Worm (Caenorhabditis elegans): ENCODE measurements around the gene rev-1.

ce11 chrII:7900190-7900672 is at the start of gene rev-1:
- TF ChIP-seq Y79H2A.3 (GFP tag; conservative IDR thresholded peaks at IDR 0.05) (no peak), Y56A3A.18 (GFP tag; IDR thresholded peaks at IDR 0.05) (no peak), unc-62 (GFP tag; optimal IDR thresholded peaks at IDR 0.05) (no peak)
